Fruit fly (Drosophila melanogaster) whole organism, embryonic: ENCODE measurements around the gene CG43322.

ENCODE experiments used
- CG10979 ChIP-seq: fragments of 200-800 bp; sonication (Bioruptor generic); optimal IDR thresholded peaks from 2 replicates; lab custom pipeline; 2018; ENCODE audit warnings: missing biosample characterization, mild to moderate bottlenecking, missing genetic modification characterization, moderate library complexity
- CG12071 ChIP-seq: fragments of 200-800 bp; sonication (Bioruptor generic); optimal IDR thresholded peaks from 3 replicates; lab custom pipeline; 2018; ENCODE audit warnings: missing biosample characterization, mild to moderate bottlenecking, missing genetic modification characterization
- CG12236 ChIP-seq: fragments of 200-800 bp; sonication (Bioruptor generic); optimal IDR thresholded peaks from 2 replicates; lab custom pipeline; 2016; ENCODE audit warnings: missing biosample characterization, missing genetic modification characterization
- CG12744 ChIP-seq: fragments of 200-800 bp; sonication (Bioruptor generic); optimal IDR thresholded peaks from 2 replicates; lab custom pipeline; 2016; ENCODE audit warnings: missing biosample characterization, missing genetic modification characterization
- CG13624 ChIP-seq: fragments of 200-800 bp; sonication (Bioruptor generic); optimal IDR thresholded peaks from 2 replicates; lab custom pipeline; 2016; ENCODE audit warnings: missing biosample characterization, missing genetic modification characterization
- CG14014 ChIP-seq: fragments of 200-800 bp; sonication (Bioruptor generic); IDR thresholded peaks from 2 replicates; pipeline ENCODE4 v1.3.6; 2022; ENCODE audit warnings: missing biosample characterization, missing genetic modification characterization
- CG15269 ChIP-seq: fragments of 200-800 bp; sonication (Bioruptor generic); optimal IDR thresholded peaks from 2 replicates; lab custom pipeline; 2018; ENCODE audit warnings: missing biosample characterization, mild to moderate bottlenecking, missing genetic modification characterization, moderate library complexity
- CG1603 ChIP-seq: fragments of 200-800 bp; sonication (Bioruptor generic); optimal IDR thresholded peaks from 2 replicates; lab custom pipeline; 2019; ENCODE audit warnings: missing biosample characterization, mild to moderate bottlenecking, missing genetic modification characterization, moderate library complexity
- CG16779 ChIP-seq: fragments of 200-800 bp; sonication (Bioruptor generic); IDR thresholded peaks from 2 replicates; pipeline ENCODE4 v1.3.6; 2022; ENCODE audit warnings: missing biosample characterization, missing genetic modification characterization
- CG18011 ChIP-seq: fragments of 200-800 bp; sonication (Bioruptor generic); optimal IDR thresholded peaks from 2 replicates; lab custom pipeline; 2017; ENCODE audit warnings: missing biosample characterization, missing genetic modification characterization, mild to moderate bottlenecking, moderate library complexity, missing genotype
- CG2129 ChIP-seq: fragments of 200-800 bp; sonication (Bioruptor generic); IDR thresholded peaks from 2 replicates; pipeline ENCODE4 v1.3.6; 2022; ENCODE audit warnings: missing biosample characterization, missing genetic modification characterization; ENCODE audit not compliant: partially characterized antibody
- CG31224 ChIP-seq: fragments of 200-800 bp; sonication (Bioruptor generic); IDR thresholded peaks from 2 replicates; pipeline ENCODE4 v1.3.6; 2022; ENCODE audit warnings: missing biosample characterization, missing genetic modification characterization
- CG32772 ChIP-seq: fragments of 200-800 bp; sonication (Bioruptor generic); IDR thresholded peaks from 2 replicates; pipeline ENCODE4 v1.3.6; 2022; ENCODE audit warnings: missing biosample characterization, missing genetic modification characterization
- CG3407 ChIP-seq: fragments of 200-800 bp; sonication (Bioruptor generic); optimal IDR thresholded peaks from 2 replicates; lab custom pipeline; 2018; ENCODE audit warnings: missing biosample characterization, mild to moderate bottlenecking, missing genetic modification characterization
- CG3726 ChIP-seq: fragments of 200-800 bp; sonication (Bioruptor generic); IDR thresholded peaks from 3 replicates; pipeline ENCODE4, ENCODE4 v1.3.6; 2022; ENCODE audit warnings: missing biosample characterization, missing genetic modification characterization
- CG4617 ChIP-seq: fragments of 200-800 bp; sonication (Bioruptor generic); optimal IDR thresholded peaks from 3 replicates; lab custom pipeline; 2016; ENCODE audit warnings: missing biosample characterization, missing genetic modification characterization, borderline replicate concordance
- CG5180 ChIP-seq: fragments of 200-800 bp; sonication (Bioruptor generic); optimal IDR thresholded peaks from 3 replicates; lab custom pipeline; 2017; ENCODE audit warnings: missing biosample characterization, missing genetic modification characterization, mild to moderate bottlenecking, moderate library complexity, missing genetic modification reagents
- CG7372 ChIP-seq: fragments of 200-800 bp; sonication (Bioruptor generic); IDR thresholded peaks from 2 replicates; pipeline ENCODE4 v1.3.6; 2022; ENCODE audit warnings: missing biosample characterization, missing genetic modification characterization
- CG7839 ChIP-seq: fragments of 200-800 bp; sonication (Bioruptor generic); optimal IDR thresholded peaks from 3 replicates; lab custom pipeline; 2018; ENCODE audit warnings: missing biosample characterization, mild to moderate bottlenecking, missing genetic modification characterization, moderate library complexity
- CG7963 ChIP-seq: fragments of 200-800 bp; sonication (Bioruptor generic); IDR thresholded peaks from 3 replicates; pipeline ENCODE4 v1.3.6; 2022; ENCODE audit warnings: missing biosample characterization, missing genetic modification characterization; ENCODE audit not compliant: partially characterized antibody
- CG9215 ChIP-seq: fragments of 200-800 bp; sonication (Bioruptor generic); IDR thresholded peaks from 2 replicates; pipeline ENCODE4 v1.3.6; 2022; ENCODE audit warnings: missing biosample characterization, missing genetic modification characterization
- Doc3 ChIP-seq: fragments of 200-800 bp; sonication (Bioruptor generic); IDR thresholded peaks from 3 replicates; pipeline ENCODE4 v1.3.6; 2022; ENCODE audit warnings: missing biosample characterization, missing genetic modification characterization; ENCODE audit not compliant: partially characterized antibody
- Ets65A ChIP-seq: fragments of 200-800 bp; sonication (Bioruptor generic); peaks from one replicate; lab custom pipeline; 2016; ENCODE audit warnings: missing biosample characterization, missing genetic modification characterization
- Hr3 ChIP-seq: fragments of 200-800 bp; sonication (Bioruptor generic); optimal IDR thresholded peaks from 3 replicates; lab custom pipeline; 2016; ENCODE audit warnings: missing biosample characterization, missing genetic modification characterization
- Hr39 ChIP-seq: fragments of >200 bp; optimal IDR thresholded peaks from 2 replicates; lab custom pipeline; 2017
- MBD-R2 ChIP-seq: fragments of 200-800 bp; sonication (Bioruptor generic); IDR thresholded peaks from 2 replicates; pipeline ENCODE4 v1.3.6; 2022; ENCODE audit warnings: missing biosample characterization, missing genetic modification characterization
- MESR4 ChIP-seq: fragments of 200-800 bp; sonication (Bioruptor generic); optimal IDR thresholded peaks from 2 replicates; lab custom pipeline; 2018; ENCODE audit warnings: missing biosample characterization, mild to moderate bottlenecking, missing genetic modification characterization, moderate library complexity
- Mad ChIP-seq: fragments of 200-800 bp; sonication (Bioruptor generic); optimal IDR thresholded peaks from 2 replicates; lab custom pipeline; 2016; ENCODE audit warnings: missing biosample characterization, missing genetic modification characterization
- Meics ChIP-seq: fragments of 200-800 bp; sonication (Bioruptor generic); optimal IDR thresholded peaks from 2 replicates; lab custom pipeline; 2017; ENCODE audit warnings: missing biosample characterization, mild to moderate bottlenecking, missing genetic modification characterization
- NK7.1 ChIP-seq: fragments of 200-800 bp; sonication (Bioruptor generic); optimal IDR thresholded peaks from 3 replicates; lab custom pipeline; 2016; ENCODE audit warnings: missing biosample characterization, missing genetic modification characterization
- PHDP ChIP-seq: fragments of 200-800 bp; sonication (Bioruptor generic); optimal IDR thresholded peaks from 3 replicates; lab custom pipeline; 2018; ENCODE audit warnings: missing biosample characterization, mild to moderate bottlenecking, missing genetic modification characterization, moderate library complexity
- Ptx1 ChIP-seq: fragments of 200-800 bp; sonication (Bioruptor generic); IDR thresholded peaks from 2 replicates; pipeline ENCODE4 v1.3.6; 2022; ENCODE audit warnings: missing biosample characterization, missing genetic modification characterization
- Rx ChIP-seq: fragments of 200-800 bp; sonication (Bioruptor generic); IDR thresholded peaks from 2 replicates; pipeline ENCODE4 v1.3.6; 2022; ENCODE audit warnings: missing biosample characterization, missing genetic modification characterization
- Side ChIP-seq: fragments of 200-800 bp; sonication (Bioruptor generic); optimal IDR thresholded peaks from 2 replicates; lab custom pipeline; 2016; ENCODE audit warnings: missing biosample characterization, missing genetic modification characterization
- ap ChIP-seq: fragments of 200-800 bp; sonication (Bioruptor generic); IDR thresholded peaks from 2 replicates; pipeline ENCODE4 v1.3.6; 2022; ENCODE audit warnings: missing biosample characterization, missing genetic modification characterization
- ara ChIP-seq: fragments of 200-800 bp; sonication (Bioruptor generic); IDR thresholded peaks from 2 replicates; pipeline ENCODE4 v1.3.6; 2022; ENCODE audit warnings: missing biosample characterization, missing genetic modification characterization
- ase ChIP-seq: fragments of 200-800 bp; sonication (Bioruptor generic); IDR thresholded peaks from 3 replicates; pipeline ENCODE4 v1.3.6; 2022; ENCODE audit warnings: missing biosample characterization, missing genetic modification characterization
- bigmax ChIP-seq: fragments of 200-800 bp; sonication (Bioruptor generic); optimal IDR thresholded peaks from 2 replicates; lab custom pipeline; 2018; ENCODE audit warnings: missing biosample characterization, mild to moderate bottlenecking, missing genetic modification characterization
- chif ChIP-seq, 2 experiments: fragments of 200-800 bp; sonication (Bioruptor generic); optimal IDR thresholded peaks; 3 replicates each; lab custom pipeline; 2016; ENCODE audit warnings: missing biosample characterization in 2 of 2, missing genetic modification characterization in 2 of 2
- fru ChIP-seq: fragments of >200 bp; optimal IDR thresholded peaks from 2 replicates; lab custom pipeline; 2017
- hkb ChIP-seq, 2 experiments: fragments of 200-800 bp in 1 of 2; fragments of >200 bp in 1 of 2; sonication (Bioruptor generic) in 1 of 2; IDR thresholded peaks in 1 of 2; optimal IDR thresholded peaks in 1 of 2; 2 replicates each; pipeline versions ENCODE4 v1.3.6 to Lab custom; 2017 to 2022; ENCODE audit warnings: missing biosample characterization in 1 of 2, missing genetic modification characterization in 1 of 2
- jing ChIP-seq: fragments of 200-800 bp; sonication (Bioruptor generic); optimal IDR thresholded peaks from 2 replicates; lab custom pipeline; 2018; ENCODE audit warnings: missing biosample characterization, mild to moderate bottlenecking, missing genetic modification characterization
- lov ChIP-seq, 2 experiments: fragments of 200-800 bp in 1 of 2; fragments of >200 bp in 1 of 2; sonication (Bioruptor generic) in 1 of 2; IDR thresholded peaks in 1 of 2; optimal IDR thresholded peaks in 1 of 2; 2 replicates in 1 of 2; 3 replicates in 1 of 2; pipeline versions ENCODE4 v1.3.6 to Lab custom; 2017 to 2022; ENCODE audit warnings: missing biosample characterization in 1 of 2, missing genetic modification characterization in 1 of 2
- row ChIP-seq: fragments of 200-800 bp; sonication (Bioruptor generic); IDR thresholded peaks from 3 replicates; pipeline ENCODE4 v1.3.6; 2022; ENCODE audit warnings: missing biosample characterization, missing genetic modification characterization
- salm ChIP-seq: fragments of 200-800 bp; sonication (Bioruptor generic); optimal IDR thresholded peaks from 2 replicates; lab custom pipeline; 2018; ENCODE audit warnings: missing biosample characterization, mild to moderate bottlenecking, missing genetic modification characterization
- slou ChIP-seq: fragments of 200-800 bp; sonication (Bioruptor generic); optimal IDR thresholded peaks from 3 replicates; lab custom pipeline; 2016; ENCODE audit warnings: missing biosample characterization, missing genetic modification characterization
- slp2 ChIP-seq: fragments of 200-800 bp; sonication (Bioruptor generic); optimal IDR thresholded peaks from 2 replicates; lab custom pipeline; 2016; ENCODE audit warnings: missing biosample characterization, missing genetic modification characterization
- stc ChIP-seq: fragments of 200-800 bp; sonication (Bioruptor generic); IDR thresholded peaks from 2 replicates; pipeline ENCODE4 v1.3.6; 2022; ENCODE audit warnings: missing biosample characterization, missing genetic modification characterization
- ttk ChIP-seq: fragments of 200-800 bp; sonication (Bioruptor generic); IDR thresholded peaks from 2 replicates; pipeline ENCODE4 v2.1.2; 2022; ENCODE audit warnings: missing biosample characterization, missing genetic modification characterization
- unc-4 ChIP-seq: fragments of 200-800 bp; sonication (Bioruptor generic); IDR thresholded peaks from 2 replicates; pipeline ENCODE4 v1.3.6; 2022; ENCODE audit warnings: missing biosample characterization, missing genetic modification characterization; ENCODE audit not compliant: partially characterized antibody

Gene CG43322

dm6 chr2L:6968013-6968517, 45.1 kb upstream of the CG43322 start (continued):
- peak; percentile 30 for TF ChIP-seq CG4617 (GFP tag; lab: Kevin White, UChicago)
- no peak for TF ChIP-seq slou (GFP tag; lab: Kevin White, UChicago)
- peak; percentile 4; the same call in 1 of the 3 replicates for TF ChIP-seq ase (GFP tag; lab: Robert Waterston, UW)
- TF ChIP-seq CG32772 (GFP tag; lab: Robert Waterston, UW), result peak; percentile 16; the same call in 1 of the 2 replicates
- TF ChIP-seq MESR4, result peak; percentile 93
- TF ChIP-seq slp2, result no peak
- peak; percentile 51 for TF ChIP-seq PHDP (tag; lab: Kevin White, UChicago)
- TF ChIP-seq CG5180 (GFP tag; lab: Kevin White, UChicago), result no peak
- peak; percentile 83 for TF ChIP-seq row (GFP tag; lab: Robert Waterston, UW)
- TF ChIP-seq ttk (GFP tag; lab: Robert Waterston, UW), result peak; percentile 33; the same call in 1 of the 2 replicates
- TF ChIP-seq salm (tag; lab: Kevin White, UChicago), result peak; percentile 35
- peak; percentile 61 for TF ChIP-seq CG7839 (tag; lab: Kevin White, UChicago)
- no peak for TF ChIP-seq CG16779
- TF ChIP-seq MBD-R2, result peak; percentile 65; the same call in 1 of the 2 replicates
- TF ChIP-seq CG7963, result peak; percentile 63; the same call in 2 of the 3 replicates
- peak; percentile 3 for TF ChIP-seq Mad (GFP tag; lab: Kevin White, UChicago)
- peak; percentile 44 for TF ChIP-seq CG12071 (GFP tag; lab: Kevin White, UChicago)
- TF ChIP-seq Side, result peak; percentile 37
- TF ChIP-seq CG2129 (GFP tag; lab: Robert Waterston, UW), result peak; percentile 79
- peak; percentile 41 for TF ChIP-seq CG15269 (tag; lab: Kevin White, UChicago)
- TF ChIP-seq CG3407 (GFP tag; lab: Kevin White, UChicago), result no peak
- peak; percentile 70 for TF ChIP-seq unc-4 (GFP tag; lab: Robert Waterston, UW)
- peak; percentile 53 for TF ChIP-seq NK7.1
- no peak for TF ChIP-seq CG7372 (GFP tag; lab: Robert Waterston, UW)
- no peak for TF ChIP-seq lov (optimal IDR thresholded peaks at IDR 0.05; lab: Kevin White, UChicago)
- TF ChIP-seq lov (GFP tag; IDR thresholded peaks at IDR 0.05; lab: Robert Waterston, UW), result no peak
- TF ChIP-seq CG1603 (tag; lab: Kevin White, UChicago), result peak; percentile 69
- no peak for TF ChIP-seq stc
- TF ChIP-seq ap (GFP tag; lab: Robert Waterston, UW), result no peak
- peak; percentile 91 for TF ChIP-seq Doc3 (GFP tag; lab: Robert Waterston, UW)
- peak; percentile 88 for TF ChIP-seq CG13624 (GFP tag; lab: Kevin White, UChicago)
- peak; percentile 53 for TF ChIP-seq CG10979 (tag; lab: Kevin White, UChicago)
- TF ChIP-seq Ets65A (GFP tag; lab: Kevin White, UChicago), result peak; percentile 89
- peak; percentile 9 for TF ChIP-seq bigmax
- TF ChIP-seq jing (GFP tag; lab: Kevin White, UChicago), result no peak
- peak; percentile 28 for TF ChIP-seq CG18011 (GFP tag; lab: Kevin White, UChicago)
- no peak for TF ChIP-seq CG3726 (GFP tag; lab: Robert Waterston, UW)
- no peak; the same call in 1 of the 2 replicates for TF ChIP-seq CG9215 (GFP tag; lab: Robert Waterston, UW)
- TF ChIP-seq CG12744 (GFP tag; lab: Kevin White, UChicago), result no peak
- no peak for TF ChIP-seq fru (lab: Kevin White, UChicago)
- TF ChIP-seq hkb (optimal IDR thresholded peaks at IDR 0.05; lab: Kevin White, UChicago), result no peak
- peak; percentile 73 for TF ChIP-seq hkb (GFP tag; IDR thresholded peaks at IDR 0.05; lab: Robert Waterston, UW)
- no peak for TF ChIP-seq CG12236
- peak; percentile 22 for TF ChIP-seq CG14014 (GFP tag; lab: Robert Waterston, UW)
- no peak for TF ChIP-seq Rx (GFP tag; lab: Robert Waterston, UW)
- TF ChIP-seq Meics (GFP tag; lab: Kevin White, UChicago), result peak; percentile 45
- TF ChIP-seq CG31224 (GFP tag; lab: Robert Waterston, UW), result 0 out of 2 replicates have a peak, but pooled peaks have one; percentile 6
- no peak for TF ChIP-seq Hr3
- 0 out of 2 replicates have a peak, but pooled peaks have one; percentile 15 for TF ChIP-seq Ptx1 (GFP tag; lab: Robert Waterston, UW)
- TF ChIP-seq chif (GFP tag; optimal IDR thresholded peaks at IDR 0.05; lab: Kevin White, UChicago), result peak in 1 of 2 experiments; percentile 56
- TF ChIP-seq ara (GFP tag; lab: Robert Waterston, UW), result no peak
- no peak for TF ChIP-seq Hr39 (lab: Kevin White, UChicago)
